Worm (Caenorhabditis elegans) whole organism, L2 larva: Measurements from ENCODE around the gene egl-19.

Source experiments
- ZK546.5 ChIP-seq: sonication (generic microtip); optimal IDR thresholded peaks from 2 replicates; lab custom pipeline; 2017; ENCODE audit warnings: missing biosample characterization, missing genetic modification characterization
- ama-1 ChIP-seq: fragments of 150-350 bp; optimal IDR thresholded peaks from 2 replicates; lab custom pipeline; 2018; ENCODE audit warnings: inconsistent platforms
- mab-5 ChIP-seq: fragments of 150-350 bp; optimal IDR thresholded peaks from 2 replicates; lab custom pipeline; 2014; ENCODE audit warnings: missing biosample characterization, missing genetic modification characterization
- mdl-1 ChIP-seq, 2 experiments: fragments of 150-350 bp in 1 of 2; sonication (generic microtip) in 1 of 2; optimal IDR thresholded peaks; 2 replicates each; lab custom pipeline; 2017; ENCODE audit warnings: missing biosample characterization in 2 of 2, missing genetic modification characterization in 2 of 2
- nhr-12 ChIP-seq: fragments of 150-350 bp; optimal IDR thresholded peaks from 2 replicates; lab custom pipeline; 2014; ENCODE audit warnings: missing biosample characterization, missing genetic modification characterization
- nhr-23 ChIP-seq: fragments of 150-350 bp; optimal IDR thresholded peaks from 2 replicates; lab custom pipeline; 2014; ENCODE audit warnings: missing biosample characterization, missing genetic modification reagents, missing genetic modification characterization
- nhr-237 ChIP-seq: fragments of 150-350 bp; optimal IDR thresholded peaks from 2 replicates; lab custom pipeline; 2014; ENCODE audit warnings: missing biosample characterization, missing genetic modification characterization
- nhr-25 ChIP-seq: fragments of 150-350 bp; sonication (generic microtip); optimal IDR thresholded peaks from 3 replicates; lab custom pipeline; 2014; ENCODE audit warnings: missing biosample characterization, missing genetic modification characterization
- skn-1 ChIP-seq: sonication (generic microtip); optimal IDR thresholded peaks from 2 replicates; lab custom pipeline; 2017; ENCODE audit warnings: missing biosample characterization, missing genetic modification characterization
- sma-9 ChIP-seq, 2 experiments: fragments of 150-350 bp in 1 of 2; sonication (generic microtip) in 1 of 2; optimal IDR thresholded peaks; 2 replicates each; lab custom pipeline; 2014 to 2016; ENCODE audit warnings: missing genetic modification characterization in 2 of 2, mild to moderate bottlenecking in 1 of 2, missing biosample characterization in 1 of 2, missing compliant biosample characterization in 1 of 2, missing genetic modification reagents in 1 of 2, moderate library complexity in 1 of 2
- ztf-11 ChIP-seq: sonication (generic microtip); optimal IDR thresholded peaks from 2 replicates; lab custom pipeline; 2017; ENCODE audit warnings: missing biosample characterization, missing genetic modification characterization

DNA sequence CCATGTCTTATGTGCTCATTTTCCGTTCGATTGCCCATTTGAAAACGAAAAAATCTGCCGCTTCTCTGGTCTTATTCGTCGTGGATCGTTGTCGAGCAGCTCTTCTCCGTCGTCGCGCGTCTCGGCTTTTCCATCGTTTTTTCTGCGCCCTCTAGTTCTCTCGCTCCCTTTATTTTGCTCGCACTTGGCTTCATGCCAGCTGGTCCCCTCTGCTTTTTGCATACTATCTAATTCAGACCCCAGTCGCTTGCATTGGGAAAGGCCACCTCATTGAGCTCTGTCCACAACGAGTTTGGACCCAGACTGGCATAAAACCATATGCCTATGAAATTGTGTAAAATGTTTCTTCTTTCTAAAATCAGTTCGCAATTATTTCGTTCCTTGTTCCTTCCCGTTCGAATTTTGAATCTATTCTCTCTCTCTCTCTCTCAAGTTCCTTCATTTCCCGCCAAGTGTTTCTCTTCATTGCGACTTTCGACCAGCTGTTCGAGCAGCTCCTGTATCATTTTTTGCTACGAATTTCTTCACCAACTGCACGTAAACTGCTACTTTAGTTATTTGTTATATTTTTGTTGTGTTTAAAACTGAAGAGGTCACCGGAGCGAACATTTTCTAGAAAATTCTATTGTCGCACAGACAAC lies 15.1 kb upstream of the egl-19 start:
- TF ChIP-seq ZK546.5 (tag; lab: Kevin White, UChicago) (no peak), nhr-237 (tag; lab: Kevin White, UChicago) (no peak), ama-1 (lab: Kevin White, UChicago) (no peak), nhr-23 (tag; lab: Kevin White, UChicago) (no peak), nhr-12 (tag; lab: Kevin White, UChicago) (no peak), mdl-1 (tag; optimal IDR thresholded peaks at IDR 0.05; lab: Kevin White, UChicago) (no peak), mab-5 (tag; lab: Kevin White, UChicago) (no peak), skn-1 (tag; lab: Kevin White, UChicago) (no peak), sma-9 (GFP tag; optimal IDR thresholded peaks at IDR 0.05; lab: Kevin White, UChicago) (peak; percentile 31), sma-9 (tag; optimal IDR thresholded peaks at IDR 0.05; lab: Kevin White, UChicago) (no peak), ztf-11 (no peak), nhr-25 (tag; lab: Kevin White, UChicago) (no peak)
